Fruit fly (Drosophila melanogaster): Measurements from ENCODE around the gene CG1677.

The CG1677 gene

dm6 chrX:7338538-7338937, 67.1 kb downstream of the CG1677 start (continued):
- TF ChIP-seq stwl (tag; optimal IDR thresholded peaks at IDR 0.05) (no peak), CG17186 (GFP tag; optimal IDR thresholded peaks at IDR 0.05) (peak; percentile 6), CG4854 (GFP tag; optimal IDR thresholded peaks at IDR 0.05) (peak; percentile 38), Blimp-1 (GFP tag; optimal IDR thresholded peaks at IDR 0.05) (peak; percentile 70), CG18011 (GFP tag; optimal IDR thresholded peaks at IDR 0.05) (peak; percentile 16), cwo (GFP tag; optimal IDR thresholded peaks at IDR 0.05) (peak; percentile 50), Hr3 (GFP tag; optimal IDR thresholded peaks at IDR 0.05) (peak; percentile 46), corto (GFP tag; optimal IDR thresholded peaks at IDR 0.05) (no peak), Hr78 (GFP tag; optimal IDR thresholded peaks at IDR 0.05) (peak in 1 of 2 experiments; percentile 19), CG11456 (GFP tag; IDR thresholded peaks at IDR 0.05) (0 out of 3 replicates have a peak, but pooled peaks have one; percentile 58), gsb-n (tag; optimal IDR thresholded peaks at IDR 0.05) (peak; percentile 59), Lhr (GFP tag; optimal IDR thresholded peaks at IDR 0.05) (peak; percentile 19), BtbVII (GFP tag; optimal IDR thresholded peaks at IDR 0.05) (peak; percentile 62), crp (GFP tag; optimal IDR thresholded peaks at IDR 0.05) (no peak), Chrac-16 (GFP tag; optimal IDR thresholded peaks at IDR 0.05) (peak; percentile 27), mam (GFP tag; optimal IDR thresholded peaks at IDR 0.05) (peak; percentile 41), H2.0 (GFP tag; IDR thresholded peaks at IDR 0.05) (no peak), Hmr (GFP tag; optimal IDR thresholded peaks at IDR 0.05) (peak; percentile 82), Xbp1 (GFP tag; optimal IDR thresholded peaks at IDR 0.05) (peak; percentile 64), Tbp (GFP tag; optimal IDR thresholded peaks at IDR 0.05) (no peak), CG12391 (tag; optimal IDR thresholded peaks at IDR 0.05) (peak; percentile 68), CG11085 (GFP tag; IDR thresholded peaks at IDR 0.05) (no peak), tx (GFP tag; optimal IDR thresholded peaks at IDR 0.05) (no peak), CG12219 (GFP tag; optimal IDR thresholded peaks at IDR 0.05) (peak; percentile 59), fd102C (GFP tag; optimal IDR thresholded peaks at IDR 0.05) (no peak), Eip74EF (GFP tag; optimal IDR thresholded peaks at IDR 0.05) (peak in 1 of 2 experiments; percentile 34), HLH3B (GFP tag; IDR thresholded peaks at IDR 0.05) (peak; percentile 58; the same call in 1 of the 2 replicates), CG8359 (GFP tag; optimal IDR thresholded peaks at IDR 0.05; ENCODE audit: borderline replicate concordance) (peak; percentile 19), fd96Cb (tag; optimal IDR thresholded peaks at IDR 0.05) (peak; percentile 62), nau (GFP tag; optimal IDR thresholded peaks at IDR 0.05) (peak; percentile 64), bcd (GFP tag; optimal IDR thresholded peaks at IDR 0.05) (peak; percentile 34), CG3995 (GFP tag; optimal IDR thresholded peaks at IDR 0.05) (no peak), CG11247 (GFP tag; IDR thresholded peaks at IDR 0.05) (no peak), CG2678 (tag; optimal IDR thresholded peaks at IDR 0.05) (peak; percentile 83), eve (GFP tag; optimal IDR thresholded peaks at IDR 0.05) (peak in 1 of 2 experiments; percentile 58), ems (GFP tag; optimal IDR thresholded peaks at IDR 0.05) (peak; percentile 40), Atf-2 (GFP tag; optimal IDR thresholded peaks at IDR 0.05) (peak; percentile 42), CG15011 (GFP tag; optimal IDR thresholded peaks at IDR 0.05) (peak; percentile 35), kay (GFP tag; optimal IDR thresholded peaks at IDR 0.05) (peak; percentile 30), ato (GFP tag; IDR thresholded peaks at IDR 0.05; ENCODE audit: partially characterized antibody) (no peak), en (GFP tag; optimal IDR thresholded peaks at IDR 0.05) (no peak), wdn (GFP tag; IDR thresholded peaks at IDR 0.05) (no peak), CG5180 (GFP tag; optimal IDR thresholded peaks at IDR 0.05) (peak; percentile 57), Oaz (GFP tag; IDR thresholded peaks at IDR 0.05) (0 out of 2 replicates have a peak, but pooled peaks have one; percentile 14), ci (GFP tag; IDR thresholded peaks at IDR 0.05) (peak; percentile 72), pan (optimal IDR thresholded peaks at IDR 0.05) (no peak), pan (GFP tag; optimal IDR thresholded peaks at IDR 0.05 in 1 of 2, IDR thresholded peaks at IDR 0.05 in 1 of 2) (peak in 1 of 2 experiments; percentile 27), CG3065 (GFP tag; optimal IDR thresholded peaks at IDR 0.05) (no peak), CG8765 (GFP tag; IDR thresholded peaks at IDR 0.05) (no peak), HmgZ (tag; optimal IDR thresholded peaks at IDR 0.05) (peak; percentile 58)

Measured in whole organism, embryonic.